Worm (Caenorhabditis elegans) whole organism, late embryonic: ENCODE measurements around the gene C12D5.5.

Experiments used
- C08G9.2 ChIP-seq: sonication (generic microtip); optimal IDR thresholded peaks from 2 replicates; lab custom pipeline; 2016; ENCODE audit warnings: mild to moderate bottlenecking, missing genetic modification characterization, moderate library complexity, missing compliant biosample characterization
- F13H6.1 ChIP-seq: sonication (generic microtip); optimal IDR thresholded peaks from 2 replicates; lab custom pipeline; 2016; ENCODE audit warnings: missing genetic modification characterization, missing compliant biosample characterization
- K09A11.1 ChIP-seq: sonication (generic microtip); optimal IDR thresholded peaks from 2 replicates; lab custom pipeline; 2017; ENCODE audit warnings: antibody characterized with exemption, mild to moderate bottlenecking, missing genetic modification characterization, missing compliant biosample characterization; ENCODE audit not compliant: insufficient read depth
- Y22D7AL.16 ChIP-seq: sonication (generic microtip); optimal IDR thresholded peaks from 2 replicates; lab custom pipeline; 2016; ENCODE audit warnings: missing genetic modification characterization, missing compliant biosample characterization
- ahr-1 ChIP-seq: sonication (generic microtip); optimal IDR thresholded peaks from 2 replicates; lab custom pipeline; 2016; ENCODE audit warnings: missing genetic modification characterization, missing compliant biosample characterization
- ceh-18 ChIP-seq: sonication (generic microtip); optimal IDR thresholded peaks from 2 replicates; lab custom pipeline; 2016; ENCODE audit warnings: missing genetic modification characterization, missing compliant biosample characterization
- ceh-2 ChIP-seq: sonication (generic microtip); optimal IDR thresholded peaks from 2 replicates; lab custom pipeline; 2016; ENCODE audit warnings: missing genotype, missing genetic modification characterization, missing compliant biosample characterization
- ceh-31 ChIP-seq: sonication (generic microtip); optimal IDR thresholded peaks from 2 replicates; lab custom pipeline; 2016; ENCODE audit warnings: missing genetic modification characterization, missing compliant biosample characterization
- ceh-34 ChIP-seq: sonication (generic microtip); optimal IDR thresholded peaks from 2 replicates; lab custom pipeline; 2016; ENCODE audit warnings: mild to moderate bottlenecking, missing genetic modification characterization, missing compliant biosample characterization
- ceh-45 ChIP-seq: fragments of 200-800 bp; sonication (Bioruptor generic); IDR thresholded peaks from 2 replicates; pipeline ENCODE4 v1.3.6; 2022; ENCODE audit warnings: missing genetic modification reagents, missing genetic modification characterization, missing compliant biosample characterization
- ceh-48 ChIP-seq: sonication (generic microtip); optimal IDR thresholded peaks from 2 replicates; lab custom pipeline; 2016; ENCODE audit warnings: missing genetic modification characterization, inconsistent platforms, missing compliant biosample characterization
- ceh-6 ChIP-seq: fragments of 200-800 bp; sonication (Bioruptor generic); optimal IDR thresholded peaks from 2 replicates; lab custom pipeline; 2018; ENCODE audit warnings: mild to moderate bottlenecking, missing genetic modification characterization, missing compliant biosample characterization
- ceh-9 ChIP-seq: sonication (generic microtip); optimal IDR thresholded peaks from 2 replicates; lab custom pipeline; 2016; ENCODE audit warnings: mild to moderate bottlenecking, missing genetic modification characterization, inconsistent platforms, missing compliant biosample characterization
- che-1 ChIP-seq: sonication (generic microtip); optimal IDR thresholded peaks from 2 replicates; lab custom pipeline; 2016; ENCODE audit warnings: mild to moderate bottlenecking, missing genetic modification characterization, missing compliant biosample characterization
- dve-1 ChIP-seq: sonication (generic microtip); optimal IDR thresholded peaks from 2 replicates; lab custom pipeline; 2017; ENCODE audit warnings: antibody characterized with exemption, mild to moderate bottlenecking, missing genetic modification characterization, missing compliant biosample characterization
- elt-2 ChIP-seq: sonication (generic microtip); optimal IDR thresholded peaks from 2 replicates; lab custom pipeline; 2016; ENCODE audit warnings: missing genetic modification reagents, missing genetic modification characterization, missing compliant biosample characterization
- fax-1 ChIP-seq: sonication (generic microtip); optimal IDR thresholded peaks from 2 replicates; lab custom pipeline; 2016; ENCODE audit warnings: missing genotype, missing genetic modification characterization, missing compliant biosample characterization
- fkh-10 ChIP-seq: fragments of 150-350 bp; optimal IDR thresholded peaks from 2 replicates; lab custom pipeline; 2014; ENCODE audit warnings: missing biosample characterization, missing genetic modification reagents, missing genetic modification characterization
- fkh-6 ChIP-seq: sonication (generic microtip); optimal IDR thresholded peaks from 2 replicates; lab custom pipeline; 2016; ENCODE audit warnings: missing genetic modification characterization, missing compliant biosample characterization
- hlh-13 ChIP-seq: fragments of 200-800 bp; sonication (Bioruptor generic); optimal IDR thresholded peaks from 2 replicates; lab custom pipeline; 2018; ENCODE audit warnings: mild to moderate bottlenecking, missing genetic modification characterization, missing compliant biosample characterization
- hlh-15 ChIP-seq: sonication (generic microtip); optimal IDR thresholded peaks from 2 replicates; lab custom pipeline; 2016; ENCODE audit warnings: missing genetic modification characterization, missing compliant biosample characterization
- hlh-6 ChIP-seq: sonication (generic microtip); optimal IDR thresholded peaks from 2 replicates; lab custom pipeline; 2016; ENCODE audit warnings: missing genotype, missing genetic modification characterization, missing compliant biosample characterization
- mec-3 ChIP-seq: sonication (generic microtip); optimal IDR thresholded peaks from 2 replicates; lab custom pipeline; 2016; ENCODE audit warnings: borderline replicate concordance, missing genetic modification characterization, missing compliant biosample characterization
- nfya-1 ChIP-seq: sonication (generic microtip); optimal IDR thresholded peaks from 2 replicates; lab custom pipeline; 2017; ENCODE audit warnings: missing genetic modification characterization, mild to moderate bottlenecking, missing compliant biosample characterization, antibody characterized with exemption, moderate library complexity
- nhr-232 ChIP-seq: sonication (generic microtip); optimal IDR thresholded peaks from 2 replicates; lab custom pipeline; 2016; ENCODE audit warnings: missing genetic modification characterization, missing compliant biosample characterization
- npax-4 ChIP-seq: sonication (generic microtip); optimal IDR thresholded peaks from 2 replicates; lab custom pipeline; 2016; ENCODE audit warnings: missing genetic modification characterization, missing compliant biosample characterization
- pag-3 ChIP-seq: sonication (generic microtip); optimal IDR thresholded peaks from 2 replicates; lab custom pipeline; 2016; ENCODE audit warnings: missing compliant biosample characterization, missing genetic modification characterization, borderline replicate concordance
- pat-9 ChIP-seq: fragments of 200-800 bp; sonication (Bioruptor generic); optimal IDR thresholded peaks from 2 replicates; lab custom pipeline; 2018; ENCODE audit warnings: mild to moderate bottlenecking, missing genetic modification characterization, moderate library complexity, missing compliant biosample characterization
- pax-1 ChIP-seq: fragments of 150-350 bp; optimal IDR thresholded peaks from 2 replicates; lab custom pipeline; 2014; ENCODE audit warnings: missing biosample characterization, missing genetic modification characterization
- pha-2 ChIP-seq: sonication (generic microtip); optimal IDR thresholded peaks from 2 replicates; lab custom pipeline; 2017; ENCODE audit warnings: mild to moderate bottlenecking, missing genetic modification characterization, missing compliant biosample characterization
- ref-2 ChIP-seq: sonication (generic microtip); optimal IDR thresholded peaks from 2 replicates; lab custom pipeline; 2016; ENCODE audit warnings: missing genetic modification characterization, missing compliant biosample characterization
- sdc-2 ChIP-seq: sonication (generic microtip); optimal IDR thresholded peaks from 2 replicates; lab custom pipeline; 2016; ENCODE audit warnings: missing genotype, missing genetic modification characterization, missing compliant biosample characterization
- sox-2 ChIP-seq: fragments of 200-800 bp; sonication (Bioruptor generic); IDR thresholded peaks from 2 replicates; pipeline ENCODE4 v1.3.6; 2022; ENCODE audit warnings: missing genetic modification reagents, missing genetic modification characterization, missing compliant biosample characterization
- sox-4 ChIP-seq: sonication (generic microtip); optimal IDR thresholded peaks from 2 replicates; lab custom pipeline; 2017; ENCODE audit warnings: mild to moderate bottlenecking, missing genetic modification characterization, inconsistent platforms, missing compliant biosample characterization
- ttx-3 ChIP-seq: sonication (generic microtip); optimal IDR thresholded peaks from 2 replicates; lab custom pipeline; 2016; ENCODE audit warnings: missing genetic modification reagents, missing genetic modification characterization, missing compliant biosample characterization
- unc-3 ChIP-seq, 2 experiments: fragments of 200-800 bp in 1 of 2; sonication (Bioruptor generic) in 1 of 2; sonication (generic microtip) in 1 of 2; conservative IDR thresholded peaks in 1 of 2; optimal IDR thresholded peaks in 1 of 2; 2 replicates each; pipeline versions ENCODE4 v1.3.6 to Lab custom; 2016 to 2022; ENCODE audit warnings: missing compliant biosample characterization in 2 of 2, missing genetic modification characterization in 2 of 2, missing genetic modification reagents in 1 of 2
- unc-42 ChIP-seq: sonication (generic microtip); optimal IDR thresholded peaks from 2 replicates; lab custom pipeline; 2016; ENCODE audit warnings: missing genotype, missing genetic modification characterization, missing compliant biosample characterization
- zip-5 ChIP-seq: sonication (generic microtip); optimal IDR thresholded peaks from 2 replicates; lab custom pipeline; 2016; ENCODE audit warnings: missing genetic modification characterization, missing compliant biosample characterization

The C12D5.5 gene

ce11 chrV:7705316-7705715 lies 37.3 kb downstream of the C12D5.5 start, which contains the start of gene srw-3:
srw-3 (plus strand) TSS chrV:7705616.
- no peak for TF ChIP-seq ceh-45 (GFP tag; lab: Robert Waterston, UW)
- TF ChIP-seq fax-1 (tag; lab: Kevin White, UChicago): no peak
- TF ChIP-seq ahr-1 (tag; lab: Kevin White, UChicago): no peak
- no peak for TF ChIP-seq npax-4 (tag; lab: Kevin White, UChicago)
- TF ChIP-seq dve-1 (tag; lab: Kevin White, UChicago): no peak
- no peak for TF ChIP-seq F13H6.1
- TF ChIP-seq K09A11.1 (tag; lab: Kevin White, UChicago): no peak
- TF ChIP-seq ceh-9 (tag; lab: Kevin White, UChicago): no peak
- no peak for TF ChIP-seq sdc-2 (tag; lab: Kevin White, UChicago)
- no peak for TF ChIP-seq pha-2
- TF ChIP-seq ceh-6 (GFP tag; lab: Kevin White, UChicago): no peak
- no peak for TF ChIP-seq C08G9.2 (tag; lab: Kevin White, UChicago)
- TF ChIP-seq ceh-48 (tag; lab: Kevin White, UChicago): no peak
- no peak for TF ChIP-seq Y22D7AL.16 (tag; lab: Kevin White, UChicago)

ce11 chrV:7708525-7708924 lies 40.5 kb downstream of the C12D5.5 start, which contains the start of gene ZK105.11:
ZK105.11 (minus strand) TSS chrV:7708625.
- no peak for TF ChIP-seq nhr-232 (tag; lab: Kevin White, UChicago)
- no peak for TF ChIP-seq ceh-31 (tag; lab: Kevin White, UChicago)

- TF ChIP-seq nhr-232 (tag; lab: Kevin White, UChicago) (no peak), unc-3 (GFP tag; conservative IDR thresholded peaks at IDR 0.05; lab: Robert Waterston, UW) (no peak), unc-3 (tag; optimal IDR thresholded peaks at IDR 0.05; lab: Kevin White, UChicago) (no peak), elt-2 (tag; lab: Kevin White, UChicago) (no peak), pat-9 (tag; lab: Kevin White, UChicago) (no peak), fkh-10 (GFP tag; lab: Kevin White, UChicago) (no peak), pax-1 (tag; lab: Kevin White, UChicago) (no peak), ceh-34 (tag; lab: Kevin White, UChicago) (no peak), npax-4 (tag; lab: Kevin White, UChicago) (no peak), mec-3 (tag; lab: Kevin White, UChicago) (no peak), unc-42 (tag; lab: Kevin White, UChicago) (no peak), pag-3 (tag; lab: Kevin White, UChicago) (no peak), pha-2 (no peak), hlh-13 (GFP tag; lab: Kevin White, UChicago) (no peak), ceh-9 (tag; lab: Kevin White, UChicago) (no peak), fkh-6 (no peak), ref-2 (no peak), zip-5 (tag; lab: Kevin White, UChicago) (no peak)
- TF ChIP-seq, all 69 proteins: peak for 0
Measured at ce11 chrV:7713072-7713471, 45.0 kb downstream of the C12D5.5 start, which contains the start of gene ZK105.13. ZK105.13 (minus strand) TSS chrV:7713172.

- TF ChIP-seq pax-1 (tag; lab: Kevin White, UChicago): no peak
- no peak for TF ChIP-seq zip-5 (tag; lab: Kevin White, UChicago)
- TF ChIP-seq mec-3 (tag; lab: Kevin White, UChicago): no peak
- TF ChIP-seq ceh-6 (GFP tag; lab: Kevin White, UChicago): no peak
- no peak for TF ChIP-seq ceh-18
- no peak for TF ChIP-seq ceh-2 (tag; lab: Kevin White, UChicago)
- TF ChIP-seq ahr-1 (tag; lab: Kevin White, UChicago): no peak
- no peak for TF ChIP-seq sox-2 (GFP tag; lab: Robert Waterston, UW)
- TF ChIP-seq nfya-1 (tag; lab: Kevin White, UChicago): no peak
- TF ChIP-seq hlh-6 (tag; lab: Kevin White, UChicago): no peak
- TF ChIP-seq K09A11.1 (tag; lab: Kevin White, UChicago): no peak
- no peak for TF ChIP-seq che-1 (tag; lab: Kevin White, UChicago)
- no peak for TF ChIP-seq hlh-15
- TF ChIP-seq unc-42 (tag; lab: Kevin White, UChicago): no peak
- no peak for TF ChIP-seq ttx-3 (tag; lab: Kevin White, UChicago)
- no peak for TF ChIP-seq sox-4 (tag; lab: Kevin White, UChicago)
Measured at ce11 chrV:7713691-7714090, 45.7 kb downstream of the C12D5.5 start, which contains the start of gene ZK105.1. ZK105.1 (plus strand) TSS chrV:7713991.
